Fruit fly (Drosophila melanogaster) whole organism, prepupa: ENCODE measurements around the gene Hmbs.

ENCODE experiments used
- Blimp-1 ChIP-seq: fragments of 200-800 bp; sonication (Bioruptor generic); optimal IDR thresholded peaks from 3 replicates; lab custom pipeline; 2017; ENCODE audit warnings: missing biosample characterization, missing genetic modification characterization, mild to moderate bottlenecking, moderate library complexity, missing genetic modification reagents
- CG11294 ChIP-seq: fragments of 200-800 bp; sonication (Bioruptor generic); IDR thresholded peaks from 2 replicates; pipeline ENCODE4 v1.3.6; 2022; ENCODE audit warnings: missing biosample characterization, missing genetic modification characterization
- CG11762 ChIP-seq: fragments of 200-800 bp; sonication (Bioruptor generic); optimal IDR thresholded peaks from 3 replicates; lab custom pipeline; 2016; ENCODE audit warnings: missing biosample characterization, missing genetic modification characterization; ENCODE audit not compliant: insufficient read depth
- CG15336 ChIP-seq: fragments of 200-800 bp; sonication (Bioruptor generic); IDR thresholded peaks from 2 replicates; pipeline ENCODE4 v1.3.6; 2022; ENCODE audit warnings: missing biosample characterization, missing genetic modification characterization
- CG1621 ChIP-seq: fragments of 200-800 bp; sonication (Bioruptor generic); optimal IDR thresholded peaks from 3 replicates; lab custom pipeline; 2018; ENCODE audit warnings: missing biosample characterization, mild to moderate bottlenecking, missing genetic modification characterization
- CG16779 ChIP-seq: fragments of 200-800 bp; sonication (Bioruptor generic); optimal IDR thresholded peaks from 3 replicates; lab custom pipeline; 2017; ENCODE audit warnings: missing biosample characterization, mild to moderate bottlenecking, missing genetic modification characterization
- CG3032 ChIP-seq: fragments of 200-800 bp; optimal IDR thresholded peaks from 2 replicates; lab custom pipeline; 2019; ENCODE audit warnings: missing biosample characterization, mild to moderate bottlenecking, missing genetic modification characterization, moderate library complexity
- CG31627 ChIP-seq: fragments of 200-800 bp; sonication (Bioruptor generic); optimal IDR thresholded peaks from 3 replicates; lab custom pipeline; 2016; ENCODE audit warnings: missing biosample characterization, missing genetic modification characterization
- CG34406 ChIP-seq: fragments of 200-800 bp; sonication (Bioruptor generic); optimal IDR thresholded peaks from 3 replicates; lab custom pipeline; 2016; ENCODE audit warnings: missing biosample characterization, missing genetic modification characterization
- CG3919 ChIP-seq: fragments of 200-800 bp; sonication (Bioruptor generic); optimal IDR thresholded peaks from 3 replicates; lab custom pipeline; 2016; ENCODE audit warnings: missing biosample characterization, missing genetic modification characterization
- CG4318 ChIP-seq: fragments of 200-800 bp; sonication (Bioruptor generic); optimal IDR thresholded peaks from 3 replicates; lab custom pipeline; 2017; ENCODE audit warnings: missing biosample characterization, mild to moderate bottlenecking, missing genetic modification characterization
- CG6163 ChIP-seq: fragments of 200-800 bp; sonication (Bioruptor generic); IDR thresholded peaks from 3 replicates; pipeline ENCODE4 v1.3.6; 2022; ENCODE audit warnings: missing biosample characterization, missing genetic modification characterization
- CG6808 ChIP-seq: fragments of 200-800 bp; sonication (Bioruptor generic); optimal IDR thresholded peaks from 3 replicates; lab custom pipeline; 2017; ENCODE audit warnings: missing biosample characterization, missing genetic modification characterization, mild to moderate bottlenecking, moderate library complexity, missing genetic modification reagents
- CG6854 ChIP-seq: fragments of 200-800 bp; sonication (Bioruptor generic); optimal IDR thresholded peaks from 2 replicates; lab custom pipeline; 2017; ENCODE audit warnings: missing biosample characterization, mild to moderate bottlenecking, missing genetic modification characterization
- CG8319 ChIP-seq: fragments of 200-800 bp; sonication (Bioruptor generic); optimal IDR thresholded peaks from 3 replicates; lab custom pipeline; 2016; ENCODE audit warnings: missing biosample characterization, missing genetic modification characterization
- CG9139 ChIP-seq: fragments of 200-800 bp; sonication (Bioruptor generic); optimal IDR thresholded peaks from 3 replicates; lab custom pipeline; 2017; ENCODE audit warnings: missing biosample characterization, mild to moderate bottlenecking, missing genetic modification characterization
- Eip75B ChIP-seq: fragments of 200-800 bp; sonication (Bioruptor generic); optimal IDR thresholded peaks from 3 replicates; lab custom pipeline; 2016; ENCODE audit warnings: missing biosample characterization, missing genetic modification characterization
- Eip78C ChIP-seq: fragments of 200-800 bp; sonication (Bioruptor generic); peaks from one replicate; lab custom pipeline; 2016; ENCODE audit warnings: missing biosample characterization, missing genetic modification characterization
- Ets21C ChIP-seq: fragments of 200-800 bp; sonication (Bioruptor generic); optimal IDR thresholded peaks from 3 replicates; lab custom pipeline; 2016; ENCODE audit warnings: missing biosample characterization, missing genetic modification characterization
- Ets96B ChIP-seq: fragments of 200-800 bp; optimal IDR thresholded peaks from 2 replicates; lab custom pipeline; 2019; ENCODE audit warnings: missing biosample characterization, mild to moderate bottlenecking, missing genetic modification characterization, moderate library complexity
- Gug ChIP-seq: fragments of 200-800 bp; sonication (Bioruptor generic); IDR thresholded peaks from 2 replicates; pipeline ENCODE4 v1.3.6; 2022; ENCODE audit warnings: missing biosample characterization, missing genetic modification characterization
- Hr38 ChIP-seq: sonication (Bioruptor generic); optimal IDR thresholded peaks from 2 replicates; lab custom pipeline; 2016; ENCODE audit warnings: missing biosample characterization, missing genetic modification characterization
- Hr39 ChIP-seq: fragments of 200-800 bp; sonication (Bioruptor generic); optimal IDR thresholded peaks from 2 replicates; lab custom pipeline; 2016; ENCODE audit warnings: missing biosample characterization, missing genetic modification characterization
- Hr4 ChIP-seq: fragments of 200-800 bp; sonication (Bioruptor generic); optimal IDR thresholded peaks from 3 replicates; lab custom pipeline; 2016; ENCODE audit warnings: missing biosample characterization, missing genetic modification characterization
- Lpt ChIP-seq: fragments of 200-800 bp; sonication (Bioruptor generic); optimal IDR thresholded peaks from 3 replicates; lab custom pipeline; 2016; ENCODE audit warnings: missing biosample characterization, missing genetic modification characterization
- Sox102F ChIP-seq: fragments of 200-800 bp; sonication (Bioruptor generic); optimal IDR thresholded peaks from 2 replicates; lab custom pipeline; 2016; ENCODE audit warnings: missing biosample characterization, mild to moderate bottlenecking, missing genetic modification characterization
- Sox15 ChIP-seq: fragments of 200-800 bp; sonication (Bioruptor generic); optimal IDR thresholded peaks from 3 replicates; lab custom pipeline; 2016; ENCODE audit warnings: missing biosample characterization, missing genetic modification characterization
- achi ChIP-seq: fragments of 200-800 bp; sonication (Bioruptor generic); optimal IDR thresholded peaks from 3 replicates; lab custom pipeline; 2016; ENCODE audit warnings: missing biosample characterization, missing genetic modification characterization
- acj6 ChIP-seq: fragments of 200-800 bp; sonication (Bioruptor generic); optimal IDR thresholded peaks from 3 replicates; lab custom pipeline; 2016; ENCODE audit warnings: missing biosample characterization, missing genetic modification characterization
- cyc ChIP-seq: fragments of 200-800 bp; sonication (Bioruptor generic); optimal IDR thresholded peaks from 3 replicates; lab custom pipeline; 2016; ENCODE audit warnings: missing biosample characterization, missing genetic modification characterization
- dac ChIP-seq: fragments of 200-800 bp; sonication (Bioruptor generic); optimal IDR thresholded peaks from 2 replicates; lab custom pipeline; 2017; ENCODE audit warnings: missing biosample characterization, mild to moderate bottlenecking, missing genetic modification characterization
- dsx ChIP-seq: fragments of 200-800 bp; optimal IDR thresholded peaks from 3 replicates; lab custom pipeline; 2019; ENCODE audit warnings: missing biosample characterization, mild to moderate bottlenecking, missing genetic modification characterization, moderate library complexity; ENCODE audit not compliant: poor library complexity, severe bottlenecking
- esn ChIP-seq: fragments of 200-800 bp; sonication (Bioruptor generic); optimal IDR thresholded peaks from 2 replicates; lab custom pipeline; 2016; ENCODE audit warnings: missing biosample characterization, mild to moderate bottlenecking, missing genetic modification characterization, moderate library complexity
- fd59A ChIP-seq: fragments of 200-800 bp; sonication (Bioruptor generic); optimal IDR thresholded peaks from 2 replicates; lab custom pipeline; 2017; ENCODE audit warnings: missing biosample characterization, mild to moderate bottlenecking, missing genetic modification characterization, missing genetic modification reagents
- fd85E ChIP-seq: fragments of 200-800 bp; sonication (Bioruptor generic); optimal IDR thresholded peaks from 3 replicates; lab custom pipeline; 2016; ENCODE audit warnings: missing biosample characterization, missing genetic modification characterization
- lz ChIP-seq: fragments of 200-800 bp; sonication (Bioruptor generic); optimal IDR thresholded peaks from 3 replicates; lab custom pipeline; 2016; ENCODE audit warnings: missing biosample characterization, missing genetic modification characterization
- salr ChIP-seq, 2 experiments: fragments of 200-800 bp; sonication (Bioruptor generic); optimal IDR thresholded peaks; 3 replicates each; lab custom pipeline; 2016 to 2018; ENCODE audit warnings: missing biosample characterization in 2 of 2, missing genetic modification characterization in 2 of 2, mild to moderate bottlenecking in 1 of 2
- spab ChIP-seq: fragments of 200-800 bp; sonication (Bioruptor generic); optimal IDR thresholded peaks from 2 replicates; lab custom pipeline; 2017; ENCODE audit warnings: missing biosample characterization, mild to moderate bottlenecking, missing genetic modification characterization, missing genetic modification reagents
- svp ChIP-seq: fragments of 200-800 bp; sonication (Bioruptor generic); peaks from one replicate; lab custom pipeline; 2016; ENCODE audit warnings: missing biosample characterization, missing genetic modification characterization
- topi ChIP-seq: fragments of 200-800 bp; sonication (Bioruptor generic); optimal IDR thresholded peaks from 3 replicates; lab custom pipeline; 2016; ENCODE audit warnings: missing biosample characterization, missing genetic modification characterization
- vri ChIP-seq: fragments of 200-800 bp; sonication (Bioruptor generic); optimal IDR thresholded peaks from 3 replicates; lab custom pipeline; 2016; ENCODE audit warnings: missing biosample characterization, mild to moderate bottlenecking, missing genetic modification characterization

Gene Hmbs

DNA sequence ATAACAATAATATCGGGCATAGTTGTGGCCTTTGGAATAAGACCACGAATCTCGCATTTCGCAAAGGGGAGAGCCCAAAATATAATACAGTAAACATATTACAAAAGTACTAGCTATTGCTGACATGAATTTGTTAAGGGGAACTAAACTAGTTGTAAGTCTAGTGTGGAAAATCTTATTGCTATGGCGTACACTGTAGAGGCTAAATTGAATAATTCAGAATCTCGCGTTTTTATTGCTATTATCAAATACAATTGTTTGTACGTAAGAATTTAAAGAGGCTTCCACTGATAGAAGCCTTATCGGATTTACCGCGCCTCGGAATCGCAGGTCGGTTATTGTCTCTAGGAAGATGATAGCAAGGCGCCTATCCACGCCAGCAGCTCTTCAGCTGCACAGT lies 29.4 kb upstream of the Hmbs start:
- TF ChIP-seq Hr38 (GFP tag; lab: Kevin White, UChicago) (no peak), Lpt (GFP tag; lab: Kevin White, UChicago) (no peak), Blimp-1 (GFP tag; lab: Kevin White, UChicago) (no peak), Sox102F (no peak), salr (GFP tag; optimal IDR thresholded peaks at IDR 0.05; lab: Kevin White, UChicago) (no peak), CG16779 (tag; lab: Kevin White, UChicago) (no peak), vri (GFP tag; lab: Kevin White, UChicago) (peak; percentile 91), svp (GFP tag; lab: Kevin White, UChicago) (peak; percentile 90), CG8319 (GFP tag; lab: Kevin White, UChicago) (no peak), Ets21C (GFP tag; lab: Kevin White, UChicago) (no peak), CG9139 (GFP tag; lab: Kevin White, UChicago) (no peak)

DNA sequence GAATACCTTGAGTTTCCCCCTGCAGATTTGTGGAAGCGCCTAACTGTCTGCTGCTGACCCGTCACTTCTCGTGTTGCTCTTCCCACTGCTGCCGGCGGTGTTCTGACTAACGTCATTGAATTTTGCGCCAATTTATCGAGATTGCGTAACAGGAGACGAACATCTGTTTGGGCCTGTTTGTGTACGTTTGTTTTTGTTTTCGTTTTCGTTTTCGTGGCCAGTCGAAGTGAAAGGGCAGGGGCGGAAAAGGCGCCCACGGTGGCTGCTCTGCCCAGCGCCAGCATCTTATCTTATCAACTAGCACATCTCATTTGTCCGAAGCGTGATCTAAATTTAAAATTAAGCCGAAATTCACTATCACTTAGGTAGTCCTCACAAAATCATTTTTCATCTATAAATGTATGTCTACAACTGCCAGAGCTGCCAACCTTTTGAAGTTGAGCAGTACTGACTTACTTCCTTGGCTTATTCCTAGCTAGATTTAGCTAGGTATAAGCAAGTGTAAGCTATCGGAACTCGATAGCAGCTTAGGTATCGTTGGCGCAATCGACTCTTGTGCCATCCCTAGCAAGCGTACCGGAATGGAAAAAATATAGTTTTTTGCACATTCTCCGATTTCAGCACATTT lies 27.6 kb upstream of the Hmbs start, which contains the start of the genes Ctr9 and Nt5a:
Gene Ctr9, plus strand, starts transcription at position 220 of the 628 bp plus-strand sequence.
Gene Nt5a, minus strand, starts transcription at position 414 of the 628 bp plus-strand sequence.
- peak; percentile 50 for TF ChIP-seq CG31627 (GFP tag; lab: Kevin White, UChicago)
- TF ChIP-seq vri (GFP tag; lab: Kevin White, UChicago), result peak; percentile 100
- peak; percentile 50 for TF ChIP-seq CG3032
- TF ChIP-seq esn (GFP tag; lab: Kevin White, UChicago), result peak; percentile 56
- TF ChIP-seq achi (GFP tag; lab: Kevin White, UChicago), result no peak
- TF ChIP-seq CG6854 (GFP tag; lab: Kevin White, UChicago), result no peak
- TF ChIP-seq CG6163 (GFP tag; lab: Robert Waterston, UW), result 0 out of 3 replicates have a peak, but pooled peaks have one; percentile 32
- peak; percentile 42 for TF ChIP-seq svp (GFP tag; lab: Kevin White, UChicago)
- TF ChIP-seq fd59A, result no peak
- peak; percentile 68 for TF ChIP-seq Blimp-1 (GFP tag; lab: Kevin White, UChicago)
- TF ChIP-seq, all 60 proteins: peak for 7

DNA sequence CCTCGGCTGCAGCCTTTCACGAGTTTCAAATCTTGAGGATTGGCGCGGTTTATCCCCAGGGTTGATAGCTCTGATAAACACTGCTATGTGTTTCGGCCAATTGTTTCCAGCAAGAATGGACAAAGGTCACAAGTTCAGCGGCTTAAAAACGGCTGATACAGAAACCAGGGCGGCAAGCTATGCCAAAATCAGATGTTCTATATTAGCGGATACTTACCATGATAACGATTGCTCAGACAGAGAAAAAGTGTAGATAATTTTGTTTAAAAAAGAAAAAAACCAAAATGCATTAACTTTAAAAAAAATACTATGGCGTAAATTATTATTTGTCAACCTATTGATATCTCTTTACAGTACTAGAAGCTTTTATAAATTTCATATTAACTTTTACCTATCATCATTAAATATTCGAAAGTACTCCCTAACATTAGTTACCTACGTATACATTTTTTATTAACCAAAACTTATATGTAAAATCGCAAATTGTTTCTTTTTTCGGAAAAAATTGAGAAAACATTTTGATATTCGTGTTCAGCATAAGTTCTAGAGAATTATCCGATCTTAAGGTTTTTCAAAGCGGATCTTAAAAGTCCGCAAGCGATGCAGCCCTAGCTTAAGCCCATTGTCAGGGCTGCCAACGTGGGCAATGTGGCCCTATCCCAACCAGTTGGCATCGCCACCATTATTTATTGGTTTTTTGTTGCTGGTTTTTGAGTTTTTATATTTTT lies 21.5 kb upstream of the Hmbs start, which contains the start of the genes sturkopf and Herc4:
Gene sturkopf, minus strand, starts transcription at position 339 of the 728 bp plus-strand sequence.
Gene Herc4, plus strand, starts transcription at position 658 of the 728 bp plus-strand sequence.
- TF ChIP-seq Gug (GFP tag; lab: Robert Waterston, UW) (peak; percentile 34; the same call in 1 of the 2 replicates), Sox102F (no peak), Eip78C (GFP tag; lab: Kevin White, UChicago) (peak; percentile 93), CG15336 (GFP tag; lab: Robert Waterston, UW) (no peak; the same call in none of the 2 replicates), CG11762 (peak; percentile 57), CG3919 (no peak), acj6 (peak; percentile 82), CG31627 (GFP tag; lab: Kevin White, UChicago) (peak; percentile 85), salr (GFP tag; optimal IDR thresholded peaks at IDR 0.05; lab: Kevin White, UChicago) (peak in 1 of 2 experiments; percentile 41), CG4318 (no peak), Hr38 (GFP tag; lab: Kevin White, UChicago) (no peak), topi (GFP tag; lab: Kevin White, UChicago) (peak; percentile 79), spab (GFP tag; lab: Kevin White, UChicago) (peak; percentile 21), Eip75B (GFP tag; lab: Kevin White, UChicago) (no peak), Ets96B (peak; percentile 54), esn (GFP tag; lab: Kevin White, UChicago) (peak; percentile 93), Ets21C (GFP tag; lab: Kevin White, UChicago) (no peak), CG6808 (GFP tag; lab: Kevin White, UChicago) (no peak), CG8319 (GFP tag; lab: Kevin White, UChicago) (peak; percentile 55), CG16779 (tag; lab: Kevin White, UChicago) (no peak), fd59A (peak; percentile 71), CG11294 (no peak), fd85E (GFP tag; lab: Kevin White, UChicago) (no peak), dac (GFP tag; lab: Kevin White, UChicago) (no peak), CG34406 (GFP tag; lab: Kevin White, UChicago) (peak; percentile 70), CG1621 (tag; lab: Kevin White, UChicago) (peak; percentile 38), CG3032 (peak; percentile 83), cyc (GFP tag; lab: Kevin White, UChicago) (peak; percentile 60), CG6854 (GFP tag; lab: Kevin White, UChicago) (peak; percentile 45), vri (GFP tag; lab: Kevin White, UChicago) (peak; percentile 40), Hr39 (peak; percentile 83), Sox15 (peak; percentile 76), Hr4 (GFP tag; lab: Kevin White, UChicago) (no peak), dsx (GFP tag; lab: Kevin White, UChicago) (peak; percentile 48), CG6163 (GFP tag; lab: Robert Waterston, UW) (peak; percentile 84), lz (GFP tag; lab: Kevin White, UChicago) (peak; percentile 92), achi (GFP tag; lab: Kevin White, UChicago) (peak; percentile 68), Lpt (GFP tag; lab: Kevin White, UChicago) (peak; percentile 64)
